Worm (Caenorhabditis elegans): Measurements from ENCODE around the gene F58B4.2.
A peak's percentile ranks its signal among the peaks of the same experiment; 100 is the strongest.

F58B4.2 gene

ce11 chrV:10873190-10873589 lies 45.1 kb downstream of the F58B4.2 start:
- TF ChIP-seq him-1 (tag; optimal IDR thresholded peaks at IDR 0.05) (no peak), pbrm-1 (GFP tag; IDR thresholded peaks at IDR 0.05) (no peak), hmg-1.2 (GFP tag; IDR thresholded peaks at IDR 0.05) (no peak), cebp-2 (GFP tag; IDR thresholded peaks at IDR 0.05) (no peak), akir-1 (GFP tag; optimal IDR thresholded peaks at IDR 0.05) (no peak), ceh-79 (tag; optimal IDR thresholded peaks at IDR 0.05) (no peak), ztf-26 (tag; optimal IDR thresholded peaks at IDR 0.05) (no peak)

- peak; percentile 19 for TF ChIP-seq atf-7 (tag; optimal IDR thresholded peaks at IDR 0.05)
- TF ChIP-seq F39B2.1 (GFP tag; IDR thresholded peaks at IDR 0.05): no peak
- TF ChIP-seq madf-8 (GFP tag; conservative IDR thresholded peaks at IDR 0.05): no peak
- TF ChIP-seq zfh-2 (GFP tag; conservative IDR thresholded peaks at IDR 0.05): no peak
- no peak for TF ChIP-seq let-526 (GFP tag; IDR thresholded peaks at IDR 0.05)
- TF ChIP-seq F52B5.7 (tag; optimal IDR thresholded peaks at IDR 0.05): no peak
- TF ChIP-seq attf-5 (GFP tag; optimal IDR thresholded peaks at IDR 0.05): peak; percentile 76
- TF ChIP-seq egl-44 (GFP tag; IDR thresholded peaks at IDR 0.05): no peak
- no peak for TF ChIP-seq madf-10 (tag; optimal IDR thresholded peaks at IDR 0.05)
- no peak for TF ChIP-seq tbx-9 (tag; optimal IDR thresholded peaks at IDR 0.05; ENCODE audit: borderline replicate concordance)
- TF ChIP-seq lin-35 (GFP tag; optimal IDR thresholded peaks at IDR 0.05): peak in 1 of 3 experiments; percentile 52
- no peak for TF ChIP-seq Y56A3A.18 (GFP tag; IDR thresholded peaks at IDR 0.05)
- TF ChIP-seq F10E7.11 (tag; optimal IDR thresholded peaks at IDR 0.05): no peak
- peak; percentile 21 for TF ChIP-seq T07F8.4 (tag; optimal IDR thresholded peaks at IDR 0.05)
- no peak for TF ChIP-seq rpc-1 (optimal IDR thresholded peaks at IDR 0.05)
- TF ChIP-seq rpc-1 (tag; optimal IDR thresholded peaks at IDR 0.05): no peak
- TF ChIP-seq madf-3 (GFP tag; IDR thresholded peaks at IDR 0.05): no peak
- TF ChIP-seq mxl-1 (tag; optimal IDR thresholded peaks at IDR 0.05): no peak
- TF ChIP-seq gei-17 (GFP tag; optimal IDR thresholded peaks at IDR 0.05): no peak
- no peak for TF ChIP-seq pha-4 (tag; optimal IDR thresholded peaks at IDR 0.05)
- peak; percentile 51; the same call in 1 of the 2 replicates for TF ChIP-seq K11D2.4 (GFP tag; IDR thresholded peaks at IDR 0.05)
- no peak for TF ChIP-seq attf-6 (GFP tag; IDR thresholded peaks at IDR 0.05)
- no peak for TF ChIP-seq hrde-1 (tag; optimal IDR thresholded peaks at IDR 0.05; ENCODE audit: borderline replicate concordance)
- TF ChIP-seq ztf-25 (GFP tag; IDR thresholded peaks at IDR 0.05): no peak
- no peak for TF ChIP-seq F57C9.4 (tag; optimal IDR thresholded peaks at IDR 0.05)
- TF ChIP-seq egrh-3 (GFP tag; IDR thresholded peaks at IDR 0.05): no peak
- no peak for TF ChIP-seq ekl-4 (GFP tag; IDR thresholded peaks at IDR 0.05)
- TF ChIP-seq hsf-1 (GFP tag; IDR thresholded peaks at IDR 0.05): no peak
- no peak for TF ChIP-seq unc-62 (GFP tag; optimal IDR thresholded peaks at IDR 0.05)
- TF ChIP-seq lir-1 (GFP tag; conservative IDR thresholded peaks at IDR 0.05): no peak
- no peak for TF ChIP-seq nhr-27 (tag; optimal IDR thresholded peaks at IDR 0.05)
- no peak for TF ChIP-seq snpc-1.1 (tag; optimal IDR thresholded peaks at IDR 0.05; ENCODE audit: insufficient read depth)
- peak; percentile 92 for TF ChIP-seq somi-1 (GFP tag; optimal IDR thresholded peaks at IDR 0.05)
- TF ChIP-seq snpc-3.4 (tag; optimal IDR thresholded peaks at IDR 0.05): no peak
- no peak for TF ChIP-seq hlh-26 (GFP tag; conservative IDR thresholded peaks at IDR 0.05)
- no peak for TF ChIP-seq ztf-28 (GFP tag; IDR thresholded peaks at IDR 0.05)
- TF ChIP-seq mel-28 (tag; optimal IDR thresholded peaks at IDR 0.05; ENCODE audit: borderline replicate concordance): no peak
- peak in 1 of 2 experiments; percentile 15 for TF ChIP-seq let-607 (tag; optimal IDR thresholded peaks at IDR 0.05)
- no peak for TF ChIP-seq unc-130 (GFP tag; optimal IDR thresholded peaks at IDR 0.05)
- no peak for TF ChIP-seq rec-8 (tag; optimal IDR thresholded peaks at IDR 0.05)
- TF ChIP-seq nhr-90 (tag; optimal IDR thresholded peaks at IDR 0.05): no peak
These were observed 46.8 kb downstream of the F58B4.2 start for ce11 chrV:10871457-10871861.
